Worm (Caenorhabditis elegans) whole organism, late embryonic: ENCODE results near the gene phf-32.

ENCODE experiments used
- ceh-18 ChIP-seq: sonication (generic microtip); optimal IDR thresholded peaks from 2 replicates; lab custom pipeline; 2016; ENCODE audit warnings: missing genetic modification characterization, missing compliant biosample characterization
- elt-2 ChIP-seq: sonication (generic microtip); optimal IDR thresholded peaks from 2 replicates; lab custom pipeline; 2016; ENCODE audit warnings: missing genetic modification reagents, missing genetic modification characterization, missing compliant biosample characterization
- nfya-1 ChIP-seq: sonication (generic microtip); optimal IDR thresholded peaks from 2 replicates; lab custom pipeline; 2017; ENCODE audit warnings: missing genetic modification characterization, mild to moderate bottlenecking, missing compliant biosample characterization, antibody characterized with exemption, moderate library complexity
- nhr-11 ChIP-seq: fragments of 150-350 bp; optimal IDR thresholded peaks from 2 replicates; lab custom pipeline; 2014; ENCODE audit warnings: missing biosample characterization, missing genetic modification characterization
- pat-9 ChIP-seq: fragments of 200-800 bp; sonication (Bioruptor generic); optimal IDR thresholded peaks from 2 replicates; lab custom pipeline; 2018; ENCODE audit warnings: mild to moderate bottlenecking, missing genetic modification characterization, moderate library complexity, missing compliant biosample characterization
- pqm-1 ChIP-seq: sonication (generic microtip); optimal IDR thresholded peaks from 2 replicates; lab custom pipeline; 2016; ENCODE audit warnings: missing genetic modification characterization, missing compliant biosample characterization
- pros-1 ChIP-seq: fragments of 150-350 bp; optimal IDR thresholded peaks from 2 replicates; lab custom pipeline; 2014; ENCODE audit warnings: missing biosample characterization, missing genetic modification reagents, missing genetic modification characterization
- unc-86 ChIP-seq: sonication (generic microtip); optimal IDR thresholded peaks from 2 replicates; lab custom pipeline; 2016; ENCODE audit warnings: missing genetic modification characterization, missing compliant biosample characterization

DNA sequence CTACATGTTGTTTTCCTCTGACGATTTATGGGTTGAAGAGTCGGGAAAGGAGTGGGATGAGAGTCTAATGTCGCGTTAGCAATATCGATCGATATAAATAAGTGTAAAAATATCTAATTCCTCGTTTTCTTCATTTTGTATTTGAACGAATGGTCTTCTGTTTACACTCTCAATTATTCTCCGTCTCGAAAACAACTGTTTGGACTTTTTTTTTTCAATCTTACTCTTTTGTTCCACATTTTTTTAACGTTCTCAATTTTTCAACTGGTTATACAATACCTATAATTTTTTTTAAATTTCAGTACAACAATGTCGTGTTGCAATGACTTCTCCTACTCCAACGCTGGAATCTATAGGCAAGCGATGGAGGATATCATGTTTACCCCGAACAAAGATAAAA, 14.7 kb downstream of the phf-32 start, which contains the start of gene F17A2.13:
- TF ChIP-seq pat-9 (tag; lab: Kevin White, UChicago), result no peak
- TF ChIP-seq pros-1 (tag; lab: Kevin White, UChicago), result no peak
- no peak for TF ChIP-seq nhr-11 (tag; lab: Kevin White, UChicago)
- TF ChIP-seq elt-2, result no peak
- no peak for TF ChIP-seq pqm-1 (tag; lab: Kevin White, UChicago)
- no peak for TF ChIP-seq unc-86 (tag; lab: Kevin White, UChicago)
- no peak for TF ChIP-seq ceh-18
- TF ChIP-seq nfya-1 (tag; lab: Kevin White, UChicago), result no peak
